Worm (Caenorhabditis elegans): ENCODE measurements around the gene fbxa-139.

DNA sequence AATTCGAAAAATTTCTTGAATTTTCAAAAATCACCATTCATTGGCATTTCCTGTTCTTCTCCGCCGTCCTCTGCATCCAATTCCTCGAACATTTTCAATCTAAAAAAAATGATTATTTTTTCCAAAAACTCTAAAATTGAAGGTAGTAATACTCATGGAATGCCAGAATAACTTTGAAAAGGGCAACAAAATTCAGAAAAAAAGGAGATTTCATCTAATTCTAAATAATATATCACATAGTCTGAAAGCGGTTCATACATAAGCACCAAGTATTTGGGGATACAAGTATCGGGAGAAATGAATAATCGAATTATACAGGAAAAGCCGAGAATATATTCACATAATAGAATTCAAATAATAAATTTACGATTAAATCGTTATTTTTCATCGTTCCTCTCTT lies 19.2 kb downstream of the fbxa-139 start, which contains the start of gene mdt-28:
- TF ChIP-seq unc-120 (tag; optimal IDR thresholded peaks at IDR 0.05; ENCODE audit: poor library complexity, severe bottlenecking) = no peak
- no peak for TF ChIP-seq sptf-1 (tag; optimal IDR thresholded peaks at IDR 0.05)
- no peak for TF ChIP-seq ces-1 (GFP tag; optimal IDR thresholded peaks at IDR 0.05)
- no peak for TF ChIP-seq lin-13 (tag; optimal IDR thresholded peaks at IDR 0.05)
- no peak for TF ChIP-seq unc-62 (GFP tag; optimal IDR thresholded peaks at IDR 0.05)
- no peak for TF ChIP-seq nhr-237 (tag; optimal IDR thresholded peaks at IDR 0.05)
- TF ChIP-seq ztf-11 (tag; optimal IDR thresholded peaks at IDR 0.05) = no peak
